Worm (Caenorhabditis elegans) whole organism, late embryonic: ENCODE measurements around the gene lmtr-3.
A peak's percentile ranks its signal among the peaks of the same experiment; 100 is the strongest.
"Not testable (repeated sequence)": the region's sequence is repeated elsewhere in the genome, so short reads cannot be mapped to it uniquely, and the experiment has no call there.

Experiments
- C08G9.2 ChIP-seq: sonication (generic microtip); optimal IDR thresholded peaks from 2 replicates; lab custom pipeline; 2016; ENCODE audit warnings: mild to moderate bottlenecking, missing genetic modification characterization, moderate library complexity, missing compliant biosample characterization
- C38D4.7 ChIP-seq: fragments of 200-800 bp; sonication (Bioruptor generic); optimal IDR thresholded peaks from 2 replicates; lab custom pipeline; 2018; ENCODE audit warnings: mild to moderate bottlenecking, missing genetic modification characterization, moderate library complexity, missing compliant biosample characterization
- K02D7.2 ChIP-seq: sonication (generic microtip); optimal IDR thresholded peaks from 2 replicates; lab custom pipeline; 2017; ENCODE audit warnings: mild to moderate bottlenecking, missing genetic modification characterization, missing compliant biosample characterization
- K09A11.1 ChIP-seq: sonication (generic microtip); optimal IDR thresholded peaks from 2 replicates; lab custom pipeline; 2017; ENCODE audit warnings: antibody characterized with exemption, mild to moderate bottlenecking, missing genetic modification characterization, missing compliant biosample characterization; ENCODE audit not compliant: insufficient read depth
- T23F11.4 ChIP-seq: fragments of 200-800 bp; sonication (Bioruptor generic); optimal IDR thresholded peaks from 2 replicates; lab custom pipeline; 2018; ENCODE audit warnings: mild to moderate bottlenecking, missing genetic modification characterization, missing compliant biosample characterization
- ama-1 ChIP-seq: fragments of 150-350 bp; optimal IDR thresholded peaks from 2 replicates; lab custom pipeline; 2014
- ceh-14 ChIP-seq: sonication (generic microtip); optimal IDR thresholded peaks from 2 replicates; lab custom pipeline; 2016; ENCODE audit warnings: missing genotype, missing genetic modification characterization, missing compliant biosample characterization
- ceh-19 ChIP-seq: fragments of 200-800 bp; sonication (Bioruptor generic); optimal IDR thresholded peaks from 2 replicates; lab custom pipeline; 2018; ENCODE audit warnings: mild to moderate bottlenecking, missing genetic modification characterization, missing compliant biosample characterization
- ceh-2 ChIP-seq: sonication (generic microtip); optimal IDR thresholded peaks from 2 replicates; lab custom pipeline; 2016; ENCODE audit warnings: missing genotype, missing genetic modification characterization, missing compliant biosample characterization
- ceh-22 ChIP-seq: sonication (generic microtip); optimal IDR thresholded peaks from 2 replicates; lab custom pipeline; 2017; ENCODE audit warnings: missing biosample characterization, missing genetic modification characterization
- ceh-30 ChIP-seq: fragments of 150-350 bp; optimal IDR thresholded peaks from 2 replicates; lab custom pipeline; 2014; ENCODE audit warnings: missing biosample characterization, missing genetic modification characterization
- ceh-31 ChIP-seq: sonication (generic microtip); optimal IDR thresholded peaks from 2 replicates; lab custom pipeline; 2016; ENCODE audit warnings: missing genetic modification characterization, missing compliant biosample characterization
- ceh-34 ChIP-seq: sonication (generic microtip); optimal IDR thresholded peaks from 2 replicates; lab custom pipeline; 2016; ENCODE audit warnings: mild to moderate bottlenecking, missing genetic modification characterization, missing compliant biosample characterization
- ceh-45 ChIP-seq: fragments of 200-800 bp; sonication (Bioruptor generic); IDR thresholded peaks from 2 replicates; pipeline ENCODE4 v1.3.6; 2022; ENCODE audit warnings: missing genetic modification reagents, missing genetic modification characterization, missing compliant biosample characterization
- ceh-48 ChIP-seq: sonication (generic microtip); optimal IDR thresholded peaks from 2 replicates; lab custom pipeline; 2016; ENCODE audit warnings: missing genetic modification characterization, inconsistent platforms, missing compliant biosample characterization
- ceh-6 ChIP-seq: fragments of 200-800 bp; sonication (Bioruptor generic); optimal IDR thresholded peaks from 2 replicates; lab custom pipeline; 2018; ENCODE audit warnings: mild to moderate bottlenecking, missing genetic modification characterization, missing compliant biosample characterization
- ceh-9 ChIP-seq: sonication (generic microtip); optimal IDR thresholded peaks from 2 replicates; lab custom pipeline; 2016; ENCODE audit warnings: mild to moderate bottlenecking, missing genetic modification characterization, inconsistent platforms, missing compliant biosample characterization
- che-1 ChIP-seq: sonication (generic microtip); optimal IDR thresholded peaks from 2 replicates; lab custom pipeline; 2016; ENCODE audit warnings: mild to moderate bottlenecking, missing genetic modification characterization, missing compliant biosample characterization
- dmd-4 ChIP-seq: sonication (generic microtip); optimal IDR thresholded peaks from 2 replicates; lab custom pipeline; 2016; ENCODE audit warnings: borderline replicate concordance, missing genetic modification characterization, missing compliant biosample characterization
- dve-1 ChIP-seq: sonication (generic microtip); optimal IDR thresholded peaks from 2 replicates; lab custom pipeline; 2017; ENCODE audit warnings: antibody characterized with exemption, mild to moderate bottlenecking, missing genetic modification characterization, missing compliant biosample characterization
- elt-2 ChIP-seq: sonication (generic microtip); optimal IDR thresholded peaks from 2 replicates; lab custom pipeline; 2016; ENCODE audit warnings: missing genetic modification reagents, missing genetic modification characterization, missing compliant biosample characterization
- elt-4 ChIP-seq: sonication (generic microtip); optimal IDR thresholded peaks from 2 replicates; lab custom pipeline; 2016; ENCODE audit warnings: missing genetic modification characterization, missing compliant biosample characterization
- ets-4 ChIP-seq: sonication (generic microtip); optimal IDR thresholded peaks from 2 replicates; lab custom pipeline; 2016; ENCODE audit warnings: missing genetic modification characterization, missing compliant biosample characterization
- fkh-6 ChIP-seq: sonication (generic microtip); optimal IDR thresholded peaks from 2 replicates; lab custom pipeline; 2016; ENCODE audit warnings: missing genetic modification characterization, missing compliant biosample characterization
- gmeb-2 ChIP-seq: sonication (generic microtip); optimal IDR thresholded peaks from 2 replicates; lab custom pipeline; 2016; ENCODE audit warnings: missing genetic modification characterization, inconsistent platforms, missing compliant biosample characterization
- hlh-13 ChIP-seq: fragments of 200-800 bp; sonication (Bioruptor generic); optimal IDR thresholded peaks from 2 replicates; lab custom pipeline; 2018; ENCODE audit warnings: mild to moderate bottlenecking, missing genetic modification characterization, missing compliant biosample characterization
- hlh-30 ChIP-seq: sonication (generic microtip); optimal IDR thresholded peaks from 2 replicates; lab custom pipeline; 2017; ENCODE audit warnings: antibody characterized with exemption, missing genetic modification characterization, missing compliant biosample characterization; ENCODE audit not compliant: insufficient read depth
- hlh-6 ChIP-seq: sonication (generic microtip); optimal IDR thresholded peaks from 2 replicates; lab custom pipeline; 2016; ENCODE audit warnings: missing genotype, missing genetic modification characterization, missing compliant biosample characterization
- hlh-8 ChIP-seq: sonication (generic microtip); optimal IDR thresholded peaks from 2 replicates; lab custom pipeline; 2016; ENCODE audit warnings: missing genotype, missing genetic modification characterization, missing compliant biosample characterization
- lim-6 ChIP-seq: sonication (generic microtip); optimal IDR thresholded peaks from 2 replicates; lab custom pipeline; 2016; ENCODE audit warnings: missing genetic modification characterization, missing compliant biosample characterization
- lin-11 ChIP-seq: fragments of 200-800 bp; sonication (Bioruptor generic); optimal IDR thresholded peaks from 2 replicates; lab custom pipeline; 2018; ENCODE audit warnings: mild to moderate bottlenecking, missing genetic modification characterization, missing compliant biosample characterization
- mec-3 ChIP-seq: sonication (generic microtip); optimal IDR thresholded peaks from 2 replicates; lab custom pipeline; 2016; ENCODE audit warnings: borderline replicate concordance, missing genetic modification characterization, missing compliant biosample characterization
- nfya-1 ChIP-seq: sonication (generic microtip); optimal IDR thresholded peaks from 2 replicates; lab custom pipeline; 2017; ENCODE audit warnings: missing genetic modification characterization, mild to moderate bottlenecking, missing compliant biosample characterization, antibody characterized with exemption, moderate library complexity
- nhr-11 ChIP-seq: fragments of 150-350 bp; optimal IDR thresholded peaks from 2 replicates; lab custom pipeline; 2014; ENCODE audit warnings: missing biosample characterization, missing genetic modification characterization
- nhr-232 ChIP-seq: sonication (generic microtip); optimal IDR thresholded peaks from 2 replicates; lab custom pipeline; 2016; ENCODE audit warnings: missing genetic modification characterization, missing compliant biosample characterization
- npax-4 ChIP-seq: sonication (generic microtip); optimal IDR thresholded peaks from 2 replicates; lab custom pipeline; 2016; ENCODE audit warnings: missing genetic modification characterization, missing compliant biosample characterization
- odd-2 ChIP-seq: sonication (generic microtip); optimal IDR thresholded peaks from 2 replicates; lab custom pipeline; 2017; ENCODE audit warnings: antibody characterized with exemption, mild to moderate bottlenecking, missing genetic modification characterization, missing compliant biosample characterization
- pag-3 ChIP-seq: sonication (generic microtip); optimal IDR thresholded peaks from 2 replicates; lab custom pipeline; 2016; ENCODE audit warnings: missing compliant biosample characterization, missing genetic modification characterization, borderline replicate concordance
- pax-1 ChIP-seq: fragments of 150-350 bp; optimal IDR thresholded peaks from 2 replicates; lab custom pipeline; 2014; ENCODE audit warnings: missing biosample characterization, missing genetic modification characterization
- pha-2 ChIP-seq: sonication (generic microtip); optimal IDR thresholded peaks from 2 replicates; lab custom pipeline; 2017; ENCODE audit warnings: mild to moderate bottlenecking, missing genetic modification characterization, missing compliant biosample characterization
- pha-4 ChIP-seq: fragments of 150-350 bp; optimal IDR thresholded peaks from 2 replicates; lab custom pipeline; 2018; ENCODE audit warnings: missing biosample characterization, missing genetic modification reagents, missing genetic modification characterization
- pqm-1 ChIP-seq: sonication (generic microtip); optimal IDR thresholded peaks from 2 replicates; lab custom pipeline; 2016; ENCODE audit warnings: missing genetic modification characterization, missing compliant biosample characterization
- rnt-1 ChIP-seq: sonication (generic microtip); optimal IDR thresholded peaks from 2 replicates; lab custom pipeline; 2016; ENCODE audit warnings: missing genetic modification characterization, missing compliant biosample characterization
- sdc-2 ChIP-seq: sonication (generic microtip); optimal IDR thresholded peaks from 2 replicates; lab custom pipeline; 2016; ENCODE audit warnings: missing genotype, missing genetic modification characterization, missing compliant biosample characterization
- syd-9 ChIP-seq: sonication (generic microtip); optimal IDR thresholded peaks from 2 replicates; lab custom pipeline; 2016; ENCODE audit warnings: mild to moderate bottlenecking, missing genetic modification characterization, moderate library complexity, missing compliant biosample characterization
- ttx-3 ChIP-seq: sonication (generic microtip); optimal IDR thresholded peaks from 2 replicates; lab custom pipeline; 2016; ENCODE audit warnings: missing genetic modification reagents, missing genetic modification characterization, missing compliant biosample characterization
- unc-3 ChIP-seq, 2 experiments: fragments of 200-800 bp in 1 of 2; sonication (Bioruptor generic) in 1 of 2; sonication (generic microtip) in 1 of 2; conservative IDR thresholded peaks in 1 of 2; optimal IDR thresholded peaks in 1 of 2; 2 replicates each; pipeline versions ENCODE4 v1.3.6 to Lab custom; 2016 to 2022; ENCODE audit warnings: missing compliant biosample characterization in 2 of 2, missing genetic modification characterization in 2 of 2, missing genetic modification reagents in 1 of 2
- unc-42 ChIP-seq: sonication (generic microtip); optimal IDR thresholded peaks from 2 replicates; lab custom pipeline; 2016; ENCODE audit warnings: missing genotype, missing genetic modification characterization, missing compliant biosample characterization
- zip-5 ChIP-seq: sonication (generic microtip); optimal IDR thresholded peaks from 2 replicates; lab custom pipeline; 2016; ENCODE audit warnings: missing genetic modification characterization, missing compliant biosample characterization

lmtr-3 gene

DNA sequence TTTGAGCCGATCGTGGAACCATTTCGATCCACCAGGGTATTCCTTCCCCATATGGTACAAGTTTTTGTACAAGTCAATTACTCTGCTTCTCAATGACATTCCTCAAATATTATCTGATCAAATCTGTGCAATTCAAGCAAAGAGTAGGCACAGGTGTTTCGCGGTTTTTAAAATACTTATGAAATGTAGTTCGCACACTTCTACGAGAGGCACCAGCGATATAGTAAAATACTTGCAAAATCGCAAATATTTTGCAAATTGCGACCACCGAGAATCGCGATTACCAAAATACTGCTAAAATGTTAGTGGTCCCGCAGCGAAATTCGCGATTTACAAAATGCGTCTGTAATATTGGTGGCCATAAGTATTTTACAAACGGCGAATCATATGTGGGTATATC, 14.3 kb upstream of the lmtr-3 start, which contains the start of gene Y42A5A.5:
Gene Y42A5A.5 (minus strand): TSS at position 101 of the 400 bp plus-strand sequence.
- not testable (repeated sequence) for TF ChIP-seq dve-1 (tag; lab: Kevin White, UChicago); ceh-34; hlh-6

DNA sequence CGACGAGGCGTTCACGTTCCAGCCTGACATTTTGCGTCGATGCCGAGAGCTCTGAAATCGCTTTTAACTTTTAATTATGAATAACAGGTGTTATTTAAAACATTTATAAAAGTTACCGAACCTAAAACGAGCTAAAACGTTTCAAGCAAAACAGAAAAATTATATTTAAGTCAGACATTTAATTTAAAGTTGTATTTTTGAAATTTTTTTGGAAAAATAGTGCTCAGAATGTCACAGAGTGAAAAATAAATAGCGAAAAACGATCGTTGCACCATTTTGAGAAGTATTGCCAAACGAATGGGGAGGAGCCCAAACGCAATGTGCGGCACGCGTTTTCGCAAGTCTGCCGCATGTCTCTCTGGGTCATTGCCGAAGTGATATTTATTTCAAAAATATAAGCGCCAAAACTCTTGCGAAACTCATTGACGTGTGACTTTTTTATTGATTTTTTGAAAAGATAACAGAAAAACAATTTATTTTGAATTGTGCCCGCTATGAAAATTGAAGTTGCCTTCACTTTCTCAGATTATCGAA, 10.9 kb upstream of the lmtr-3 start, which contains the start of gene erfa-3:
Gene erfa-3 (minus strand): TSS at position 51 of the 534 bp plus-strand sequence.
- TF ChIP-seq dve-1 (tag; lab: Kevin White, UChicago) (no peak), hlh-8 (tag; lab: Kevin White, UChicago) (peak; percentile 68), rnt-1 (peak; percentile 69), ceh-2 (tag; lab: Kevin White, UChicago) (peak; percentile 65), ceh-14 (tag; lab: Kevin White, UChicago) (peak; percentile 91), mec-3 (tag; lab: Kevin White, UChicago) (no peak), elt-4 (tag; lab: Kevin White, UChicago) (no peak), hlh-30 (tag; lab: Kevin White, UChicago) (peak; percentile 49), pag-3 (no peak), fkh-6 (tag; lab: Kevin White, UChicago) (peak; percentile 73), ttx-3 (tag; lab: Kevin White, UChicago) (peak; percentile 81), C38D4.7 (GFP tag; lab: Kevin White, UChicago) (peak; percentile 71), dmd-4 (tag; lab: Kevin White, UChicago) (peak; percentile 32), pha-4 (tag; lab: Kevin White, UChicago) (no peak), nhr-232 (tag; lab: Kevin White, UChicago) (peak; percentile 62), nhr-11 (tag; lab: Kevin White, UChicago) (no peak), sdc-2 (peak; percentile 60), lin-11 (peak; percentile 54), ceh-22 (tag; lab: Kevin White, UChicago) (no peak), unc-42 (tag; lab: Kevin White, UChicago) (no peak), T23F11.4 (peak; percentile 71), hlh-6 (peak; percentile 72), ceh-31 (peak; percentile 70), ceh-6 (GFP tag; lab: Kevin White, UChicago) (peak; percentile 64), zip-5 (tag; lab: Kevin White, UChicago) (peak; percentile 37), pax-1 (peak; percentile 63), C08G9.2 (tag; lab: Kevin White, UChicago) (peak; percentile 62), ets-4 (peak; percentile 31), ceh-48 (tag; lab: Kevin White, UChicago) (peak; percentile 51), pqm-1 (tag; lab: Kevin White, UChicago) (no peak), odd-2 (tag; lab: Kevin White, UChicago) (peak; percentile 68), ceh-45 (GFP tag; lab: Robert Waterston, UW) (peak; percentile 24; the same call in 1 of the 2 replicates), che-1 (tag; lab: Kevin White, UChicago) (peak; percentile 65), ama-1 (lab: Kevin White, UChicago) (no peak), syd-9 (peak; percentile 73), unc-3 (GFP tag; conservative IDR thresholded peaks at IDR 0.05; lab: Robert Waterston, UW) (no peak), unc-3 (tag; optimal IDR thresholded peaks at IDR 0.05; lab: Kevin White, UChicago) (peak; percentile 68), gmeb-2 (tag; lab: Kevin White, UChicago) (peak; percentile 69), npax-4 (tag; lab: Kevin White, UChicago) (peak; percentile 45), elt-2 (peak; percentile 90), pha-2 (tag; lab: Kevin White, UChicago) (peak; percentile 85), K09A11.1 (peak; percentile 87), ceh-30 (tag; lab: Kevin White, UChicago) (no peak), nfya-1 (tag; lab: Kevin White, UChicago) (peak; percentile 73), ceh-19 (peak; percentile 82), ceh-9 (tag; lab: Kevin White, UChicago) (no peak), lim-6 (tag; lab: Kevin White, UChicago) (peak; percentile 49), K02D7.2 (tag; lab: Kevin White, UChicago) (peak; percentile 73), hlh-13 (GFP tag; lab: Kevin White, UChicago) (peak; percentile 18)
